Fruit fly (Drosophila melanogaster) whole organism, embryonic: ENCODE measurements around the gene CG13912.

ENCODE experiments used
- BtbVII ChIP-seq: fragments of 200-800 bp; sonication (Bioruptor generic); optimal IDR thresholded peaks from 3 replicates; lab custom pipeline; 2017; ENCODE audit warnings: missing biosample characterization, mild to moderate bottlenecking, missing genetic modification characterization
- CG12155 ChIP-seq: fragments of 200-800 bp; sonication (Bioruptor generic); optimal IDR thresholded peaks from 3 replicates; lab custom pipeline; 2016; ENCODE audit warnings: missing biosample characterization, missing genetic modification characterization
- CG12219 ChIP-seq: fragments of 200-800 bp; sonication (Bioruptor generic); optimal IDR thresholded peaks from 3 replicates; lab custom pipeline; 2018; ENCODE audit warnings: missing biosample characterization, mild to moderate bottlenecking, missing genetic modification characterization
- CG13287 ChIP-seq: fragments of 200-800 bp; sonication (Bioruptor generic); IDR thresholded peaks from 2 replicates; pipeline ENCODE4 v1.3.6; 2022; ENCODE audit warnings: missing biosample characterization, missing genetic modification characterization; ENCODE audit not compliant: partially characterized antibody
- CG16779 ChIP-seq: fragments of 200-800 bp; sonication (Bioruptor generic); IDR thresholded peaks from 2 replicates; pipeline ENCODE4 v1.3.6; 2022; ENCODE audit warnings: missing biosample characterization, missing genetic modification characterization
- CG17328 ChIP-seq: fragments of 200-800 bp; sonication (Bioruptor generic); IDR thresholded peaks from 2 replicates; pipeline ENCODE4 v1.3.6; 2022; ENCODE audit warnings: missing biosample characterization, missing genetic modification characterization
- CG2202 ChIP-seq: fragments of 200-800 bp; sonication (Bioruptor generic); optimal IDR thresholded peaks from 2 replicates; lab custom pipeline; 2018; ENCODE audit warnings: missing biosample characterization, mild to moderate bottlenecking, missing genetic modification characterization
- CG2875 ChIP-seq: fragments of 200-800 bp; sonication (Bioruptor generic); optimal IDR thresholded peaks from 2 replicates; lab custom pipeline; 2017; ENCODE audit warnings: missing biosample characterization, mild to moderate bottlenecking, missing genetic modification characterization, missing genetic modification reagents
- CG31224 ChIP-seq: fragments of 200-800 bp; sonication (Bioruptor generic); IDR thresholded peaks from 2 replicates; pipeline ENCODE4 v1.3.6; 2022; ENCODE audit warnings: missing biosample characterization, missing genetic modification characterization
- CG32772 ChIP-seq: fragments of 200-800 bp; sonication (Bioruptor generic); IDR thresholded peaks from 2 replicates; pipeline ENCODE4 v1.3.6; 2022; ENCODE audit warnings: missing biosample characterization, missing genetic modification characterization
- CG4360 ChIP-seq: fragments of 200-800 bp; sonication (Bioruptor generic); IDR thresholded peaks from 2 replicates; pipeline ENCODE4 v1.3.6; 2022; ENCODE audit warnings: missing biosample characterization, missing genetic modification characterization
- CG4424 ChIP-seq: fragments of 200-800 bp; sonication (Bioruptor generic); optimal IDR thresholded peaks from 3 replicates; lab custom pipeline; 2016; ENCODE audit warnings: missing biosample characterization, missing genetic modification characterization
- CG4854 ChIP-seq: fragments of 200-800 bp; sonication (Bioruptor generic); optimal IDR thresholded peaks from 2 replicates; lab custom pipeline; 2016; ENCODE audit warnings: missing biosample characterization, missing genetic modification characterization, inconsistent platforms
- CG5180 ChIP-seq: fragments of 200-800 bp; sonication (Bioruptor generic); optimal IDR thresholded peaks from 3 replicates; lab custom pipeline; 2017; ENCODE audit warnings: missing biosample characterization, missing genetic modification characterization, mild to moderate bottlenecking, moderate library complexity, missing genetic modification reagents
- CG6813 ChIP-seq: fragments of 200-800 bp; sonication (Bioruptor generic); optimal IDR thresholded peaks from 2 replicates; lab custom pipeline; 2017; ENCODE audit warnings: missing biosample characterization, missing genetic modification characterization, mild to moderate bottlenecking, moderate library complexity, missing genetic modification reagents
- CG7745 ChIP-seq: fragments of 200-800 bp; sonication (Bioruptor generic); optimal IDR thresholded peaks from 2 replicates; lab custom pipeline; 2018; ENCODE audit warnings: missing biosample characterization, mild to moderate bottlenecking, missing genetic modification characterization, moderate library complexity
- CG9797 ChIP-seq: fragments of 200-800 bp; sonication (Bioruptor generic); optimal IDR thresholded peaks from 3 replicates; lab custom pipeline; 2018; ENCODE audit warnings: missing biosample characterization, mild to moderate bottlenecking, missing genetic modification characterization
- CG9817 ChIP-seq: fragments of 200-800 bp; sonication (Bioruptor generic); optimal IDR thresholded peaks from 2 replicates; lab custom pipeline; 2018; ENCODE audit warnings: missing biosample characterization, mild to moderate bottlenecking, missing genetic modification characterization, moderate library complexity
- Dad ChIP-seq: fragments of 200-800 bp; sonication (Bioruptor generic); optimal IDR thresholded peaks from 3 replicates; lab custom pipeline; 2016; ENCODE audit warnings: missing biosample characterization, missing genetic modification characterization
- Doc3 ChIP-seq: fragments of 200-800 bp; sonication (Bioruptor generic); IDR thresholded peaks from 3 replicates; pipeline ENCODE4 v1.3.6; 2022; ENCODE audit warnings: missing biosample characterization, missing genetic modification characterization; ENCODE audit not compliant: partially characterized antibody
- Dref ChIP-seq: fragments of 200-800 bp; sonication (Bioruptor generic); IDR thresholded peaks from 2 replicates; pipeline ENCODE4 v1.3.6; 2022; ENCODE audit warnings: missing biosample characterization, missing genetic modification characterization
- HLHmδ ChIP-seq: fragments of 200-800 bp; sonication (Bioruptor generic); optimal IDR thresholded peaks from 2 replicates; lab custom pipeline; 2018; ENCODE audit warnings: missing biosample characterization, mild to moderate bottlenecking, missing genetic modification characterization, moderate library complexity
- Hr3 ChIP-seq: fragments of 200-800 bp; sonication (Bioruptor generic); optimal IDR thresholded peaks from 3 replicates; lab custom pipeline; 2016; ENCODE audit warnings: missing biosample characterization, missing genetic modification characterization
- Hr39 ChIP-seq: fragments of >200 bp; optimal IDR thresholded peaks from 2 replicates; lab custom pipeline; 2017
- Kr ChIP-seq: fragments of 200-800 bp; sonication (Bioruptor generic); optimal IDR thresholded peaks from 2 replicates; lab custom pipeline; 2017; ENCODE audit warnings: missing biosample characterization, mild to moderate bottlenecking, missing genetic modification characterization
- MESR4 ChIP-seq: fragments of 200-800 bp; sonication (Bioruptor generic); optimal IDR thresholded peaks from 2 replicates; lab custom pipeline; 2018; ENCODE audit warnings: missing biosample characterization, mild to moderate bottlenecking, missing genetic modification characterization, moderate library complexity
- Neu2 ChIP-seq: fragments of 200-800 bp; sonication (Bioruptor generic); optimal IDR thresholded peaks from 3 replicates; lab custom pipeline; 2016; ENCODE audit warnings: missing biosample characterization, missing genetic modification characterization, borderline replicate concordance
- Sox100B ChIP-seq: fragments of 200-800 bp; sonication (Bioruptor generic); optimal IDR thresholded peaks from 3 replicates; lab custom pipeline; 2018; ENCODE audit warnings: missing biosample characterization, mild to moderate bottlenecking, missing genetic modification characterization
- Sry-δ ChIP-seq: fragments of 200-800 bp; sonication (Bioruptor generic); optimal IDR thresholded peaks from 2 replicates; lab custom pipeline; 2016; ENCODE audit warnings: missing biosample characterization, missing genetic modification characterization
- bbx ChIP-seq: fragments of 200-800 bp; sonication (Bioruptor generic); IDR thresholded peaks from 2 replicates; pipeline ENCODE4 v1.3.6; 2022; ENCODE audit warnings: missing biosample characterization, missing genetic modification characterization; ENCODE audit not compliant: partially characterized antibody
- bcd ChIP-seq: fragments of 200-800 bp; sonication (Bioruptor generic); optimal IDR thresholded peaks from 2 replicates; lab custom pipeline; 2017; ENCODE audit warnings: missing biosample characterization, mild to moderate bottlenecking, missing genetic modification characterization
- cas ChIP-seq: fragments of 200-800 bp; sonication (Bioruptor generic); IDR thresholded peaks from 2 replicates; pipeline ENCODE4 v1.3.6; 2022; ENCODE audit warnings: missing biosample characterization, missing genetic modification characterization
- cwo ChIP-seq: fragments of 200-800 bp; sonication (Bioruptor generic); optimal IDR thresholded peaks from 3 replicates; lab custom pipeline; 2017; ENCODE audit warnings: missing biosample characterization, missing genetic modification characterization, mild to moderate bottlenecking, moderate library complexity, missing genetic modification reagents
- dysf ChIP-seq: fragments of 200-800 bp; sonication (Bioruptor generic); IDR thresholded peaks from 3 replicates; pipeline ENCODE4 v1.3.6; 2022; ENCODE audit warnings: missing biosample characterization, missing genetic modification characterization
- en ChIP-seq: fragments of 200-800 bp; sonication (Bioruptor generic); optimal IDR thresholded peaks from 2 replicates; lab custom pipeline; 2016; ENCODE audit warnings: missing biosample characterization, missing genetic modification characterization
- fu2 ChIP-seq: fragments of 200-800 bp; sonication (Bioruptor generic); optimal IDR thresholded peaks from 2 replicates; lab custom pipeline; 2016; ENCODE audit warnings: missing biosample characterization, missing genetic modification characterization
- h ChIP-seq: fragments of >200 bp; optimal IDR thresholded peaks from 2 replicates; lab custom pipeline; 2017
- jing ChIP-seq: fragments of 200-800 bp; sonication (Bioruptor generic); optimal IDR thresholded peaks from 2 replicates; lab custom pipeline; 2018; ENCODE audit warnings: missing biosample characterization, mild to moderate bottlenecking, missing genetic modification characterization
- oc ChIP-seq: fragments of 200-800 bp; sonication (Bioruptor generic); optimal IDR thresholded peaks from 2 replicates; lab custom pipeline; 2018; ENCODE audit warnings: missing biosample characterization, mild to moderate bottlenecking, missing genetic modification characterization, moderate library complexity
- pfk ChIP-seq: fragments of 200-800 bp; sonication (Bioruptor generic); optimal IDR thresholded peaks from 2 replicates; lab custom pipeline; 2018; ENCODE audit warnings: missing biosample characterization, mild to moderate bottlenecking, missing genetic modification characterization, moderate library complexity
- salm ChIP-seq: fragments of 200-800 bp; sonication (Bioruptor generic); optimal IDR thresholded peaks from 2 replicates; lab custom pipeline; 2018; ENCODE audit warnings: missing biosample characterization, mild to moderate bottlenecking, missing genetic modification characterization
- schlank ChIP-seq: fragments of 200-800 bp; sonication (Bioruptor generic); optimal IDR thresholded peaks from 2 replicates; lab custom pipeline; 2018; ENCODE audit warnings: missing biosample characterization, mild to moderate bottlenecking, missing genetic modification characterization
- sens-2 ChIP-seq: fragments of 200-800 bp; sonication (Bioruptor generic); IDR thresholded peaks from 2 replicates; pipeline ENCODE4 v1.3.6; 2022; ENCODE audit warnings: missing biosample characterization, missing genetic modification characterization
- sisA ChIP-seq: fragments of 200-800 bp; sonication (Bioruptor generic); IDR thresholded peaks from 2 replicates; pipeline ENCODE4 v1.3.6; 2022; ENCODE audit warnings: missing biosample characterization, missing genetic modification characterization
- so ChIP-seq: fragments of 200-800 bp; sonication (Bioruptor generic); IDR thresholded peaks from 3 replicates; pipeline ENCODE4 v1.3.6; 2022; ENCODE audit warnings: missing biosample characterization, missing genetic modification characterization
- tap ChIP-seq: fragments of 200-800 bp; optimal IDR thresholded peaks from 3 replicates; lab custom pipeline; 2019; ENCODE audit warnings: missing biosample characterization, mild to moderate bottlenecking, missing genetic modification characterization, moderate library complexity
- tio ChIP-seq: fragments of 200-800 bp; sonication (Bioruptor generic); optimal IDR thresholded peaks from 2 replicates; lab custom pipeline; 2017; ENCODE audit warnings: missing biosample characterization, missing genetic modification characterization, inconsistent platforms
- toy ChIP-seq: fragments of 200-800 bp; sonication (Bioruptor generic); IDR thresholded peaks from 2 replicates; pipeline ENCODE4 v1.3.6; 2022; ENCODE audit warnings: missing biosample characterization, missing genetic modification characterization
- trh ChIP-seq: fragments of 200-800 bp; sonication (Bioruptor generic); optimal IDR thresholded peaks from 2 replicates; lab custom pipeline; 2016; ENCODE audit warnings: missing biosample characterization, missing genetic modification characterization
- unc-4 ChIP-seq: fragments of 200-800 bp; sonication (Bioruptor generic); IDR thresholded peaks from 2 replicates; pipeline ENCODE4 v1.3.6; 2022; ENCODE audit warnings: missing biosample characterization, missing genetic modification characterization; ENCODE audit not compliant: partially characterized antibody
- vfl ChIP-seq: fragments of 200-800 bp; sonication (Bioruptor generic); optimal IDR thresholded peaks from 2 replicates; lab custom pipeline; 2016; ENCODE audit warnings: missing biosample characterization, missing genetic modification characterization
- vvl ChIP-seq: fragments of 200-800 bp; sonication (Bioruptor generic); IDR thresholded peaks from 2 replicates; pipeline ENCODE4 v1.3.6; 2022; ENCODE audit warnings: missing biosample characterization, missing genetic modification characterization
- zfh2 ChIP-seq: fragments of 200-800 bp; sonication (Bioruptor generic); optimal IDR thresholded peaks from 2 replicates; lab custom pipeline; 2016; ENCODE audit warnings: missing biosample characterization, missing genetic modification characterization

CG13912 gene

DNA sequence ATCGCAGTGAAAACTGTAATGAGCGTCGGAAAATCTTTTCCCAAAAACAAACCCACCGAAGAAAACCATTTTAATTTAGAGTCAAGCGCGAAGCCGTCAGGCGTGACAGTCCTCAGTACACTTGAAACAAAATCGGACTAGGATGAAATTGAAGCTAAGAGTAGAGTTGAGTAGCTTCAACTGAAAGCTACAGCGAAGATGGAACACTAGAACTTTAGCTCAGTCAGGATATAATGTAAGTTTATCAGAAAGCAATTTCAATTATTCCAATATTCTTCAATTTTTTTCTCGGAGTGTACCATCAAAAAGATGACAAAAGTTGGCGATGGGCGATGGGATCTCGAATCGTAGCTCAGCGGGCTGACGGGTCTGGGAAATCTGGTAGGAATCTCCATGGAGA lies 27.1 kb downstream of the CG13912 start:
- TF ChIP-seq bcd (GFP tag; lab: Kevin White, UChicago) (peak; percentile 18), Dref (no peak), Sry-δ (GFP tag; lab: Kevin White, UChicago) (peak; percentile 0), HLHmδ (no peak), salm (tag; lab: Kevin White, UChicago) (no peak), CG12219 (GFP tag; lab: Kevin White, UChicago) (peak; percentile 48), Dad (GFP tag; lab: Kevin White, UChicago) (peak; percentile 3), CG13287 (no peak), bbx (GFP tag; lab: Robert Waterston, UW) (no peak), MESR4 (GFP tag; lab: Kevin White, UChicago) (no peak), toy (no peak), schlank (tag; lab: Kevin White, UChicago) (no peak), oc (tag; lab: Kevin White, UChicago) (no peak), CG12155 (GFP tag; lab: Kevin White, UChicago) (no peak), vfl (GFP tag; lab: Kevin White, UChicago) (no peak), CG16779 (GFP tag; lab: Robert Waterston, UW) (no peak), cwo (GFP tag; lab: Kevin White, UChicago) (no peak), CG4424 (GFP tag; lab: Kevin White, UChicago) (peak; percentile 28), CG31224 (GFP tag; lab: Robert Waterston, UW) (no peak), sens-2 (GFP tag; lab: Robert Waterston, UW) (no peak), vvl (GFP tag; lab: Robert Waterston, UW) (peak; percentile 71), sisA (GFP tag; lab: Robert Waterston, UW) (peak; percentile 65), CG17328 (GFP tag; lab: Robert Waterston, UW) (peak; percentile 60), Neu2 (GFP tag; lab: Kevin White, UChicago) (no peak), tap (tag; lab: Kevin White, UChicago) (peak; percentile 48), CG9797 (no peak), pfk (GFP tag; lab: Kevin White, UChicago) (no peak), Hr39 (no peak), jing (GFP tag; lab: Kevin White, UChicago) (peak; percentile 28), BtbVII (GFP tag; lab: Kevin White, UChicago) (no peak), tio (GFP tag; lab: Kevin White, UChicago) (no peak), CG4854 (GFP tag; lab: Kevin White, UChicago) (no peak), cas (GFP tag; lab: Robert Waterston, UW) (no peak), unc-4 (GFP tag; lab: Robert Waterston, UW) (no peak), CG7745 (no peak), CG2875 (GFP tag; lab: Kevin White, UChicago) (peak; percentile 43), CG2202 (no peak), zfh2 (peak; percentile 12), trh (GFP tag; lab: Kevin White, UChicago) (no peak), so (GFP tag; lab: Robert Waterston, UW) (no peak), fu2 (GFP tag; lab: Kevin White, UChicago) (no peak), CG4360 (GFP tag; lab: Robert Waterston, UW) (no peak), CG32772 (GFP tag; lab: Robert Waterston, UW) (no peak), h (no peak), CG6813 (GFP tag; lab: Kevin White, UChicago) (peak; percentile 38), CG5180 (GFP tag; lab: Kevin White, UChicago) (no peak), Sox100B (GFP tag; lab: Kevin White, UChicago) (no peak), Hr3 (GFP tag; lab: Kevin White, UChicago) (no peak), CG9817 (tag; lab: Kevin White, UChicago) (no peak), dysf (GFP tag; lab: Robert Waterston, UW) (no peak), Doc3 (GFP tag; lab: Robert Waterston, UW) (no peak), Kr (GFP tag; lab: Kevin White, UChicago) (no peak), en (GFP tag; lab: Kevin White, UChicago) (no peak)
